Worm (Caenorhabditis elegans): ENCODE measurements around the gene K09F6.9.

DNA sequence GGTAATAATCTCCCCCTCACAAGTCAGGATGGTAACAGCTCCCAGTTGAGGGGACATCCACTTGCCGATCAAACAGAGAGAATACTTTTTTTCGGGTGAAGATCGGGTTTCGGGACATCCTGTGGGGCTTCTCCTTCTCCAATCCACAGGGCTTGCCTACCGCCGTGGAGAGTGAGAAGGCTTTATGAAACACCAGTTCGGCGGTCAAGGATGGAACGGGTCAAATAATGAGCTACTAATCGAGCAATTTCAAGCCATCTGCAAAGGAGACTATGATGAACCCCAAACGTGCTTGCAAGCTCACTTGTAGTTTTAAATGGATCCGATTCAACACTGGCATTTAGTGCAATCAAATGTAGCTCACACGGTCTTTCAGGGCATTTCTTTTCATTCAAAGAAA, 2.2 kb upstream of the K09F6.9 start:
- TF ChIP-seq unc-39 (tag; optimal IDR thresholded peaks at IDR 0.05) (no peak), C34F6.9 (tag; optimal IDR thresholded peaks at IDR 0.05) (no peak), mdl-1 (tag; optimal IDR thresholded peaks at IDR 0.05) (no peak), mab-5 (tag; optimal IDR thresholded peaks at IDR 0.05) (no peak), snpc-4 (tag; optimal IDR thresholded peaks at IDR 0.05) (no peak), R02D3.7 (tag; optimal IDR thresholded peaks at IDR 0.05) (no peak), peb-1 (tag; optimal IDR thresholded peaks at IDR 0.05) (no peak)
